Worm (Caenorhabditis elegans): Measurements from ENCODE around the gene col-171.

- TF ChIP-seq tbx-2 (tag; optimal IDR thresholded peaks at IDR 0.05) (no peak), lin-11 (tag; optimal IDR thresholded peaks at IDR 0.05) (no peak), ceh-48 (tag; optimal IDR thresholded peaks at IDR 0.05) (no peak), ceh-14 (tag; optimal IDR thresholded peaks at IDR 0.05) (no peak), sox-2 (GFP tag; IDR thresholded peaks at IDR 0.05) (no peak), hlh-15 (tag; optimal IDR thresholded peaks at IDR 0.05) (no peak), ama-1 (optimal IDR thresholded peaks at IDR 0.05) (no peak), unc-86 (tag; optimal IDR thresholded peaks at IDR 0.05) (no peak), ceh-31 (tag; optimal IDR thresholded peaks at IDR 0.05) (no peak), unc-3 (GFP tag; conservative IDR thresholded peaks at IDR 0.05) (no peak), unc-3 (tag; optimal IDR thresholded peaks at IDR 0.05) (no peak)
These were observed 21.0 kb downstream of the col-171 start, which contains the start of gene C03B1.5 for ce11 chrX:6355030-6355635.

Data from whole organism, late embryonic.